Fruit fly (Drosophila melanogaster): ENCODE measurements around the gene TP53INP.

TP53INP gene

DNA sequence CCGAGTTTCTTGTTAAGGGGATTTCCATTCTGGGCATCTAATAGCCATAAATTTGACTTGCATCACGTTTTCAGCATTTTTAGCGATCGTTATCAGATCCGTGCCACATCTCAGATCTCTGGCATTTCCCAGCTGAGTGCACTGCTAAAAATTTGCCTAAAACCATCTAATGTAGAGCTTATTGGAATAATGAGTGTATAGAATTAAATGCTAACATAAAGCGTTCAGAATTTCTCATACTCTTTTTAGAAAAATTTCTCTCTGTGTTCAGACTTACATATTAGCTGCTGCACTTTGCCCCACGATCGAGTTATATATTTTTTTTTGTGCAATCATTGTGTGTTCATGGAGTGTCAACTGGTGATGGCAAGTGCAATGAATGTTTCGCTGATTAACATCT lies 1.0 kb downstream of the TP53INP start (continued):
- no peak for TF ChIP-seq BEAF-32 (GFP tag; optimal IDR thresholded peaks at IDR 0.05)
- TF ChIP-seq Fer3 (tag; optimal IDR thresholded peaks at IDR 0.05): no peak
- TF ChIP-seq NFAT (GFP tag; IDR thresholded peaks at IDR 0.05): no peak
- no peak for TF ChIP-seq ato (GFP tag; IDR thresholded peaks at IDR 0.05; ENCODE audit: partially characterized antibody)
- TF ChIP-seq gem (tag; optimal IDR thresholded peaks at IDR 0.05): peak; percentile 47
- no peak for TF ChIP-seq CG15269 (tag; optimal IDR thresholded peaks at IDR 0.05)
- no peak for TF ChIP-seq sna (GFP tag; IDR thresholded peaks at IDR 0.05; ENCODE audit: partially characterized antibody)
- TF ChIP-seq Ssrp (tag; optimal IDR thresholded peaks at IDR 0.05): peak; percentile 31
- no peak for TF ChIP-seq Scr (GFP tag; IDR thresholded peaks at IDR 0.05; ENCODE audit: partially characterized antibody)
- TF ChIP-seq Sox100B (GFP tag; optimal IDR thresholded peaks at IDR 0.05): no peak
- TF ChIP-seq pros (GFP tag; optimal IDR thresholded peaks at IDR 0.05): no peak
- no peak for TF ChIP-seq CG18262 (tag; optimal IDR thresholded peaks at IDR 0.05)
- TF ChIP-seq CG33557 (GFP tag; optimal IDR thresholded peaks at IDR 0.05): no peak
- TF ChIP-seq CG43689 (GFP tag; IDR thresholded peaks at IDR 0.05): no peak
- TF ChIP-seq corto (GFP tag; optimal IDR thresholded peaks at IDR 0.05): no peak
- TF ChIP-seq maf-S (GFP tag; optimal IDR thresholded peaks at IDR 0.05): no peak

DNA sequence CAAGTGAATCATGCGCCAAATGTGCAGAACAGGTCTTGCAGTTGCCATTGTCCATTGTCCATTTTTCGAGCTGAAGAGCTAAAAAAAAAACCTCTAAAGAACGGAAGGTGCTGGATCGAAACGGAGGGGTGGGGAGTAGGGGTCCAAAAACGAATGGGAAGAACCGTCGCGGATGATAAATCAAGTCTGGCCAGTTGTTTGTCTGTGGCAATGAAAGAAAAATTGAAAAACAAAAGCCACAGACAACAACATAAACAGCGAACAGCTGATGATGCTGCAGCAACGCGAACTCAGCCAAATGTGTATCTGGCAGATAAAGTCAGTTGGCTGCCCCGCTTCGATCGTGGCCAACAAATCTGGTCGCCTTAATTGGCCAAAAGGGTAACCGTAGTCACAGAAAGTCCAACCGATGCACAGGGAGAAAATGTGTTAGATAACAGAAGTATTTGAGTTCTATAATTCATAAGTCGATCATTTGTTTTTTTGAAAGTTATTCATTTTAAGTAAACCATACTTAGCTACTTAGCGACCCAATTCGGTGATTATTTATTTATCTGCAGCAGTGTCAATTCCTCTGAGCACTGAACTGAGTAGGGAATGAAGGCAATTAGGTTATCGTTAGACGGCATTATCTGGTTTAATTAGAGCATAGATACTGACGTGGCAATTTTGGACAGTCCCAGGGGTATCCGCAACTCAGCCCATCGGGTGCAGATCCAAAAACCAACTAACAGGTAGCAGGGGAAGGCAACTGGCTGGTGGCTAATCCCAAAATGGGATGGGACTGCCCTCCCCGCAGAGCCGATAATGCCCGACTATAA lies 1.8 kb downstream of the TP53INP start:
- TF ChIP-seq sob (GFP tag; IDR thresholded peaks at IDR 0.05) (no peak), CG11696 (GFP tag; IDR thresholded peaks at IDR 0.05) (no peak), cg (GFP tag; optimal IDR thresholded peaks at IDR 0.05) (no peak), Drgx (GFP tag; IDR thresholded peaks at IDR 0.05) (no peak; the same call in 1 of the 2 replicates), Nf-YA (GFP tag; IDR thresholded peaks at IDR 0.05) (no peak), B-H2 (GFP tag; optimal IDR thresholded peaks at IDR 0.05) (no peak), CG1603 (tag; optimal IDR thresholded peaks at IDR 0.05) (no peak), CG4282 (GFP tag; optimal IDR thresholded peaks at IDR 0.05) (no peak), zf30C (GFP tag; optimal IDR thresholded peaks at IDR 0.05) (peak; percentile 5), MESR4 (GFP tag; optimal IDR thresholded peaks at IDR 0.05) (no peak), slp2 (GFP tag; optimal IDR thresholded peaks at IDR 0.05) (no peak), gt (GFP tag; IDR thresholded peaks at IDR 0.05) (no peak), CG15479 (GFP tag; optimal IDR thresholded peaks at IDR 0.05) (peak; percentile 70), twi (tag; optimal IDR thresholded peaks at IDR 0.05) (no peak), Med (GFP tag) (no peak), dpn (GFP tag; optimal IDR thresholded peaks at IDR 0.05) (no peak), sna (GFP tag; IDR thresholded peaks at IDR 0.05; ENCODE audit: partially characterized antibody) (no peak), nom (GFP tag; optimal IDR thresholded peaks at IDR 0.05) (no peak), stc (GFP tag; IDR thresholded peaks at IDR 0.05) (no peak), sens (GFP tag) (peak; percentile 77), zen (tag; optimal IDR thresholded peaks at IDR 0.05) (peak; percentile 93), ase (GFP tag; IDR thresholded peaks at IDR 0.05) (no peak), CG2120 (GFP tag; optimal IDR thresholded peaks at IDR 0.05) (no peak), pros (GFP tag; optimal IDR thresholded peaks at IDR 0.05) (no peak), Hr39 (optimal IDR thresholded peaks at IDR 0.05) (no peak), emc (GFP tag; optimal IDR thresholded peaks at IDR 0.05) (no peak), CG8388 (GFP tag; optimal IDR thresholded peaks at IDR 0.05) (no peak), NfI (GFP tag; optimal IDR thresholded peaks at IDR 0.05) (no peak), Awh (GFP tag; IDR thresholded peaks at IDR 0.05) (no peak), amos (GFP tag; IDR thresholded peaks at IDR 0.05; ENCODE audit: partially characterized antibody) (no peak), CG3407 (GFP tag; optimal IDR thresholded peaks at IDR 0.05) (no peak), CG13296 (GFP tag; optimal IDR thresholded peaks at IDR 0.05) (no peak), CG4360 (GFP tag; IDR thresholded peaks at IDR 0.05) (0 out of 2 replicates have a peak, but pooled peaks have one; percentile 16), gro (GFP tag; optimal IDR thresholded peaks at IDR 0.05) (no peak), CG14441 (GFP tag; IDR thresholded peaks at IDR 0.05) (no peak)
